Worm (Caenorhabditis elegans) whole organism, L4/young adult: ENCODE data around the gene W02B12.12.

ENCODE experiments used
- W03F9.2 ChIP-seq: fragments of 150-350 bp; optimal IDR thresholded peaks from 2 replicates; lab custom pipeline; 2014; ENCODE audit warnings: missing biosample characterization, missing genetic modification characterization
- dao-5 ChIP-seq: sonication (generic microtip); optimal IDR thresholded peaks from 2 replicates; lab custom pipeline; 2016; ENCODE audit warnings: missing genotype, missing genetic modification characterization, moderate library complexity, missing compliant biosample characterization
- him-1 ChIP-seq: sonication (generic microtip); optimal IDR thresholded peaks from 2 replicates; lab custom pipeline; 2016; ENCODE audit warnings: missing genotype, missing genetic modification reagents, missing genetic modification characterization, missing compliant biosample characterization

DNA sequence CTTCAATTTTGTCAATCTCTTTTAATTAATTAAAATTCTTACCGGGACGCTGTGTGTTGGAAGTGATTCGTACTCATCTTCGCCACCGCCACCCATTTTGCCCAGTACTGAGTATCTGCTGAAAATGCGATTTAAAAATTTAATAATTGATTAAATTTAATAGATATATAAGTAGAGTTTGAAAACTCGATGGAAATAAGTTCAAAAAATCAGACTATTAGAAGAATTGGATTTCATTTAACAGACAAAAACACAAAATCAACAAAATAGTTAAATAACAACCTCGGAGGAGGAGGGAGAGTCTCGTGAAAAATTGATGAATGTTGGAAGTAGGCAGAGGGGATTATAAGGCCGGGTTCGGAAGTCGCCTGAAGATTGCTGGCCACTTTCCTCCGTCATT is 7.1 kb downstream of the W02B12.12 start, which contains the start of gene mfn-1:
- TF ChIP-seq him-1 (tag; lab: Kevin White, UChicago) (no peak), W03F9.2 (no peak), dao-5 (tag; lab: Kevin White, UChicago) (no peak)
